Fruit fly (Drosophila melanogaster) whole organism, adult: ENCODE measurements around the gene CG1537.

ENCODE experiments used
- CG11617 ChIP-seq: fragments of 200-800 bp; sonication (Bioruptor generic); optimal IDR thresholded peaks from 2 replicates; lab custom pipeline; 2017; ENCODE audit warnings: mild to moderate bottlenecking, missing biosample characterization, missing genetic modification reagents, missing genetic modification characterization
- cic ChIP-seq: fragments of 200-800 bp; sonication (Bioruptor generic); optimal IDR thresholded peaks from 2 replicates; lab custom pipeline; 2017; ENCODE audit warnings: missing biosample characterization, mild to moderate bottlenecking, missing genetic modification characterization, moderate library complexity
- cnc ChIP-seq, 2 experiments: fragments of >200 bp; optimal IDR thresholded peaks; 2 replicates each; lab custom pipeline; 2017
- kay ChIP-seq: fragments of 200-800 bp; sonication (Bioruptor generic); peaks from one replicate; lab custom pipeline; 2016; ENCODE audit warnings: missing biosample characterization, missing genetic modification characterization, borderline replicate concordance

dm6 chrX:11039788-11040187, 23.2 kb downstream of the CG1537 start, which contains the start of gene vex:
- TF ChIP-seq kay (GFP tag; lab: Kevin White, UChicago) = no peak
- no peak for TF ChIP-seq cnc (optimal IDR thresholded peaks at IDR 0.05; lab: Kevin White, UChicago)
- TF ChIP-seq CG11617 (GFP tag; lab: Kevin White, UChicago) = no peak
- no peak for TF ChIP-seq cic (GFP tag; lab: Kevin White, UChicago)
